Worm (Caenorhabditis elegans): ENCODE results near the gene C27C12.4.

Gene C27C12.4

DNA sequence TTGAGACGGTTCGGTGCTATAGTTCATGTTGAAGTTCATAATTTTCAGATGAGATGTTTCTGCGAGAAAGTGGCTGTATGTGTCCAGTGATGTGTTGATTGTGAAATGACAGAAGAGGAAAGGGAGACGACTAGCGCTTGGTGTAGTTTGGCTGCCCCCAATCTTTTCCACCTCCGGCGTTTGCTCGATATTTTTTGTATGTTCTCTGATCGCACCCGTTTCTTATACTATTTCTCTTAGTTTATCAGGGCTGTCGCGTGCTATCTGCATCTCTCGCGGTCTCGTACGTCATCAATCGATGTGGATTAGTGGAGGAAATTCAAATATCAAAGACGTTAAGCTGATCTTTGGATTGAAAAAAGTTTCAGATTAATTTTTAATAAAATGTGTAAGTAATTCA, 43.2 kb upstream of the C27C12.4 start, which contains the start of gene atf-4:
Gene atf-4, minus strand, starts transcription at position 93 of the 400 bp plus-strand sequence.
- TF ChIP-seq sea-2 (GFP tag; optimal IDR thresholded peaks at IDR 0.05) (no peak), nhr-77 (tag; optimal IDR thresholded peaks at IDR 0.05) (no peak), jun-1 (tag; optimal IDR thresholded peaks at IDR 0.05) (peak; percentile 54), ZK546.5 (tag; optimal IDR thresholded peaks at IDR 0.05) (no peak), nhr-28 (tag; optimal IDR thresholded peaks at IDR 0.05) (no peak), fos-1 (tag; optimal IDR thresholded peaks at IDR 0.05) (no peak), mdl-1 (tag; optimal IDR thresholded peaks at IDR 0.05) (peak; percentile 75), fkh-10 (GFP tag; optimal IDR thresholded peaks at IDR 0.05) (no peak), nhr-43 (tag; optimal IDR thresholded peaks at IDR 0.05; ENCODE audit: poor library complexity, severe bottlenecking) (peak; percentile 78), pha-4 (tag; optimal IDR thresholded peaks at IDR 0.05) (peak; percentile 54), elt-2 (tag; optimal IDR thresholded peaks at IDR 0.05) (peak; percentile 71), ztf-4 (tag; optimal IDR thresholded peaks at IDR 0.05) (no peak), nfya-1 (tag; optimal IDR thresholded peaks at IDR 0.05; ENCODE audit: insufficient read depth) (peak; percentile 74), skn-1 (tag; optimal IDR thresholded peaks at IDR 0.05) (no peak), fkh-2 (tag; optimal IDR thresholded peaks at IDR 0.05) (no peak), elt-1 (tag; optimal IDR thresholded peaks at IDR 0.05) (no peak), nhr-25 (tag; optimal IDR thresholded peaks at IDR 0.05) (peak; percentile 55), daf-12 (tag; optimal IDR thresholded peaks at IDR 0.05) (no peak), snpc-4 (tag; optimal IDR thresholded peaks at IDR 0.05) (peak; percentile 22), mml-1 (tag; optimal IDR thresholded peaks at IDR 0.05) (no peak), hmg-11 (tag; optimal IDR thresholded peaks at IDR 0.05) (peak; percentile 78), nhr-11 (tag; optimal IDR thresholded peaks at IDR 0.05) (peak; percentile 6), egl-5 (tag; optimal IDR thresholded peaks at IDR 0.05) (peak; percentile 69), eor-1 (tag; optimal IDR thresholded peaks at IDR 0.05) (no peak), ceh-82 (tag; optimal IDR thresholded peaks at IDR 0.05) (no peak), lin-15B (tag; optimal IDR thresholded peaks at IDR 0.05) (no peak), nhr-237 (tag; optimal IDR thresholded peaks at IDR 0.05) (no peak), pqm-1 (tag; optimal IDR thresholded peaks at IDR 0.05) (peak; percentile 62), ama-1 (optimal IDR thresholded peaks at IDR 0.05) (no peak), nhr-76 (tag; optimal IDR thresholded peaks at IDR 0.05) (no peak), lin-39 (tag; optimal IDR thresholded peaks at IDR 0.05) (peak; percentile 41), nhr-12 (tag; optimal IDR thresholded peaks at IDR 0.05) (no peak), ceh-9 (tag; optimal IDR thresholded peaks at IDR 0.05) (no peak), ztf-11 (tag; optimal IDR thresholded peaks at IDR 0.05) (no peak), tbx-2 (tag; optimal IDR thresholded peaks at IDR 0.05) (no peak), unc-62 (GFP tag; optimal IDR thresholded peaks at IDR 0.05) (no peak), ceh-16 (tag; optimal IDR thresholded peaks at IDR 0.05) (no peak), nhr-23 (tag; optimal IDR thresholded peaks at IDR 0.05) (peak; percentile 62), elt-3 (tag; optimal IDR thresholded peaks at IDR 0.05) (no peak), R02D3.7 (tag; optimal IDR thresholded peaks at IDR 0.05) (no peak), ceh-28 (tag; optimal IDR thresholded peaks at IDR 0.05) (peak; percentile 87), aly-2 (tag; optimal IDR thresholded peaks at IDR 0.05) (no peak), nhr-67 (tag; optimal IDR thresholded peaks at IDR 0.05) (no peak), egl-27 (tag; optimal IDR thresholded peaks at IDR 0.05) (no peak), unc-39 (tag; optimal IDR thresholded peaks at IDR 0.05) (no peak), lsy-12 (tag; optimal IDR thresholded peaks at IDR 0.05) (no peak), zag-1 (tag; optimal IDR thresholded peaks at IDR 0.05) (no peak)

DNA sequence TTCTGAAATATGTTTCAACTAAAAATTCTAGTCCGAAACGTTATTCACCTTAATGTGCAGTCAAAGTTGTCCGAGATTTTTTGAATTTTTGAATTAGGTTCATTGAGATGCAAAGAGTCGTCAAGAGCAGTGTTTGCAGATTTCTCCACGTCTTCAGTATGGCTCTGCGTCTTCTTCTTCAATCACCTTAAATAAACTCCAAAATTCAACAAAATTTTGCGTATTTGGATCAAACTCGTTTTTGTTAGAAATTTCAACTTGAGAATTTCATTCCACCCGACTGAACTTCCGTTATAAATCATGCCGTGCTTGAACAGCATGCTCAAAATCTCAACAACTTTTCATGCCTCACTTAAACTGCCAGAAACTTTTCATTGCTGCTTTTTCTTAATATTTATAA, 41.8 kb upstream of the C27C12.4 start, which contains the start of gene T04C10.3:
Gene T04C10.3, plus strand, starts transcription at position 301 of the 400 bp plus-strand sequence.
- no peak for TF ChIP-seq hmg-11 (tag; optimal IDR thresholded peaks at IDR 0.05)
- TF ChIP-seq egl-5 (tag; optimal IDR thresholded peaks at IDR 0.05), result no peak
- no peak for TF ChIP-seq R02D3.7 (tag; optimal IDR thresholded peaks at IDR 0.05)
- TF ChIP-seq zag-1 (tag; optimal IDR thresholded peaks at IDR 0.05), result no peak
- TF ChIP-seq lin-15B (tag; optimal IDR thresholded peaks at IDR 0.05), result no peak
